Worm (Caenorhabditis elegans) whole organism, L3 larva: Measurements from ENCODE around the gene C50F7.6.

Experiments used
- ZK546.5 ChIP-seq: sonication (generic microtip); optimal IDR thresholded peaks from 2 replicates; lab custom pipeline; 2017; ENCODE audit warnings: missing biosample characterization, missing genetic modification characterization
- aly-2 ChIP-seq: fragments of 150-350 bp; optimal IDR thresholded peaks from 2 replicates; lab custom pipeline; 2014; ENCODE audit warnings: missing biosample characterization, missing genetic modification characterization
- ama-1 ChIP-seq: fragments of 150-350 bp; optimal IDR thresholded peaks from 2 replicates; lab custom pipeline; 2018
- ceh-28 ChIP-seq: fragments of 150-350 bp; optimal IDR thresholded peaks from 2 replicates; lab custom pipeline; 2014; ENCODE audit warnings: missing biosample characterization, missing genetic modification reagents, missing genetic modification characterization
- egl-27 ChIP-seq: sonication (generic microtip); optimal IDR thresholded peaks from 4 replicates; lab custom pipeline; 2017; ENCODE audit warnings: missing biosample characterization, missing genetic modification reagents, missing genetic modification characterization
- egl-5 ChIP-seq: fragments of 150-350 bp; optimal IDR thresholded peaks from 2 replicates; lab custom pipeline; 2017; ENCODE audit warnings: missing biosample characterization, missing genetic modification reagents, missing genetic modification characterization, inconsistent platforms
- elt-2 ChIP-seq: sonication (generic microtip); optimal IDR thresholded peaks from 2 replicates; lab custom pipeline; 2016; ENCODE audit warnings: missing genetic modification reagents, mild to moderate bottlenecking, missing genetic modification characterization, missing compliant biosample characterization
- elt-3 ChIP-seq, 3 experiments: fragments of 150-350 bp in 1 of 3; sonication (generic microtip) in 2 of 3; optimal IDR thresholded peaks; 2 replicates in 2 of 3; 4 replicates in 1 of 3; lab custom pipeline; 2014 to 2017; ENCODE audit warnings: missing biosample characterization in 3 of 3, missing genetic modification characterization in 3 of 3
- fkh-10 ChIP-seq: sonication (generic microtip); optimal IDR thresholded peaks from 2 replicates; lab custom pipeline; 2017; ENCODE audit warnings: missing biosample characterization, missing genetic modification reagents, missing genetic modification characterization
- fos-1 ChIP-seq: fragments of 150-350 bp; optimal IDR thresholded peaks from 2 replicates; lab custom pipeline; 2014; ENCODE audit warnings: missing biosample characterization, missing genetic modification characterization
- hmg-11 ChIP-seq: sonication (generic microtip); optimal IDR thresholded peaks from 2 replicates; lab custom pipeline; 2016; ENCODE audit warnings: missing genetic modification characterization, missing compliant biosample characterization
- jun-1 ChIP-seq: fragments of 150-350 bp; optimal IDR thresholded peaks from 2 replicates; lab custom pipeline; 2014; ENCODE audit warnings: missing biosample characterization, missing genetic modification reagents, missing genetic modification characterization
- lin-15B ChIP-seq: fragments of 150-350 bp; optimal IDR thresholded peaks from 2 replicates; lab custom pipeline; 2014; ENCODE audit warnings: missing biosample characterization, missing genetic modification characterization
- lin-39 ChIP-seq: fragments of 150-350 bp; optimal IDR thresholded peaks from 2 replicates; lab custom pipeline; 2018; ENCODE audit warnings: missing biosample characterization, missing genetic modification reagents, missing genetic modification characterization
- lsy-12 ChIP-seq: sonication (generic microtip); optimal IDR thresholded peaks from 2 replicates; lab custom pipeline; 2016; ENCODE audit warnings: mild to moderate bottlenecking, missing genetic modification characterization, missing compliant biosample characterization
- mdl-1 ChIP-seq: fragments of 150-350 bp; optimal IDR thresholded peaks from 2 replicates; lab custom pipeline; 2014; ENCODE audit warnings: missing biosample characterization, missing genetic modification characterization
- mml-1 ChIP-seq: fragments of 150-350 bp; sonication (generic microtip); optimal IDR thresholded peaks from 3 replicates; lab custom pipeline; 2014; ENCODE audit warnings: missing biosample characterization, missing genetic modification characterization
- nfya-1 ChIP-seq: sonication (generic microtip); optimal IDR thresholded peaks from 2 replicates; lab custom pipeline; 2017; ENCODE audit warnings: missing genetic modification characterization, mild to moderate bottlenecking, missing compliant biosample characterization, antibody characterized with exemption, moderate library complexity; ENCODE audit not compliant: insufficient read depth
- nhr-11 ChIP-seq: fragments of 150-350 bp; optimal IDR thresholded peaks from 2 replicates; lab custom pipeline; 2014; ENCODE audit warnings: missing biosample characterization, missing genetic modification characterization
- nhr-237 ChIP-seq: fragments of 150-350 bp; optimal IDR thresholded peaks from 2 replicates; lab custom pipeline; 2014; ENCODE audit warnings: missing biosample characterization, missing genetic modification characterization
- nhr-25 ChIP-seq: sonication (generic microtip); optimal IDR thresholded peaks from 2 replicates; lab custom pipeline; 2017; ENCODE audit warnings: missing biosample characterization, missing genetic modification characterization
- nhr-28 ChIP-seq: fragments of 150-350 bp; optimal IDR thresholded peaks from 2 replicates; lab custom pipeline; 2014; ENCODE audit warnings: missing biosample characterization, missing genetic modification characterization
- nhr-43 ChIP-seq: sonication (generic microtip); optimal IDR thresholded peaks from 2 replicates; lab custom pipeline; 2016; ENCODE audit warnings: mild to moderate bottlenecking, missing genetic modification characterization, missing compliant biosample characterization; ENCODE audit not compliant: poor library complexity, severe bottlenecking
- nhr-77 ChIP-seq: fragments of 150-350 bp; optimal IDR thresholded peaks from 2 replicates; lab custom pipeline; 2014; ENCODE audit warnings: missing biosample characterization, missing genetic modification characterization
- pqm-1 ChIP-seq: fragments of 150-350 bp; optimal IDR thresholded peaks from 2 replicates; lab custom pipeline; 2017; ENCODE audit warnings: missing biosample characterization, missing genetic modification characterization, inconsistent platforms
- snpc-4 ChIP-seq: fragments of 150-350 bp; optimal IDR thresholded peaks from 2 replicates; lab custom pipeline; 2014; ENCODE audit warnings: missing biosample characterization, missing genetic modification characterization
- unc-39 ChIP-seq: sonication (generic microtip); optimal IDR thresholded peaks from 4 replicates; lab custom pipeline; 2017; ENCODE audit warnings: missing biosample characterization, missing genetic modification characterization
- zag-1 ChIP-seq: fragments of 150-350 bp; optimal IDR thresholded peaks from 2 replicates; lab custom pipeline; 2014; ENCODE audit warnings: missing biosample characterization, missing genetic modification characterization
- ztf-11 ChIP-seq: fragments of 150-350 bp; optimal IDR thresholded peaks from 2 replicates; lab custom pipeline; 2014; ENCODE audit warnings: missing biosample characterization, missing genetic modification characterization

C50F7.6 gene

ce11 chrIV:7728402-7728963 lies 5.5 kb upstream of the C50F7.6 start, which contains the start of gene sucg-1:
Gene sucg-1, plus strand, starts transcription at chrIV:7728913.
- peak; percentile 14 for TF ChIP-seq lin-15B
- TF ChIP-seq pqm-1, result no peak
- TF ChIP-seq nhr-11 (tag; lab: Kevin White, UChicago), result no peak
- no peak for TF ChIP-seq egl-5
- TF ChIP-seq lsy-12 (tag; lab: Kevin White, UChicago), result no peak
- TF ChIP-seq zag-1 (tag; lab: Kevin White, UChicago), result no peak
- no peak for TF ChIP-seq aly-2 (tag; lab: Kevin White, UChicago)
- TF ChIP-seq fos-1 (tag; lab: Kevin White, UChicago), result no peak

ce11 chrIV:7727258-7727657 lies 4.3 kb upstream of the C50F7.6 start:
- TF ChIP-seq snpc-4, result no peak
- no peak for TF ChIP-seq nhr-77 (tag; lab: Kevin White, UChicago)
- no peak for TF ChIP-seq ZK546.5 (tag; lab: Kevin White, UChicago)
- no peak for TF ChIP-seq mdl-1 (tag; lab: Kevin White, UChicago)
- TF ChIP-seq nhr-25 (tag; lab: Kevin White, UChicago), result no peak
- TF ChIP-seq elt-3 (tag; optimal IDR thresholded peaks at IDR 0.05; lab: Kevin White, UChicago), result no peak
- TF ChIP-seq lin-39 (tag; lab: Kevin White, UChicago), result no peak
- TF ChIP-seq, all 47 proteins: peak for 0

DNA sequence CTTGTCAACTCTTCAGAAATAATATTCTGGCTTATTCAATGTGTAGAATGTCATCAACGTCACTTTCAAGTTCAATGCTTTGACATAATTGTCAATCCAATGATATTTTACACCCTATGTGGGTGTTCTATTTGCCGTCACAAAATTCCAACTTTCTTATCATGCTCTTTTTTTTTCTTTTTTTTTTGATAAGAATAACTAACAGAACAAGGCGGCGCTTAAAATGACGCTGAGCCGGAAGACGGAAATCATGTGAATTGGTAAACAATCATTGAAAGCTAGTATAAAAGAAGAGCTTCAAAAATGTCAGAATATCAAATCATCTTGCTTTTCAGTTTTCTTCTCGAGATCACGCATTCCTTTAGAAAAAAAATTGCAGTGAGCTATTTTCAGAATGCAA lies 3.3 kb upstream of the C50F7.6 start, which contains the start of gene C50F7.5:
Gene C50F7.5 (plus strand): TSS at position 395 of the 400 bp plus-strand sequence.
- TF ChIP-seq pqm-1, result peak; percentile 8
- TF ChIP-seq lin-15B, result no peak
- TF ChIP-seq elt-2 (tag; lab: Kevin White, UChicago), result peak; percentile 56

- TF ChIP-seq lin-39 (tag; lab: Kevin White, UChicago) (peak; percentile 73), aly-2 (tag; lab: Kevin White, UChicago) (no peak)
Observed at ce11 chrIV:7724912-7725311, 1.9 kb upstream of the C50F7.6 start.

ce11 chrIV:7723555-7723954 lies 556 bp upstream of the C50F7.6 start:
- no peak for TF ChIP-seq nhr-43 (tag; lab: Kevin White, UChicago)
- no peak for TF ChIP-seq unc-39 (tag; lab: Kevin White, UChicago)
- peak; percentile 76 for TF ChIP-seq egl-5
- TF ChIP-seq nhr-28 (tag; lab: Kevin White, UChicago), result no peak
- TF ChIP-seq fkh-10 (GFP tag; lab: Kevin White, UChicago), result no peak

- TF ChIP-seq nhr-237 (tag; lab: Kevin White, UChicago) (no peak), ama-1 (lab: Kevin White, UChicago) (no peak), egl-27 (tag; lab: Kevin White, UChicago) (no peak)
- TF ChIP-seq, all 47 proteins: peak for 0
Observed at ce11 chrIV:7717916-7718315, 5.1 kb downstream of the C50F7.6 start, which contains the start of gene F33D4.6. Gene F33D4.6, minus strand, starts transcription at chrIV:7718016.

ce11 chrIV:7712252-7712651 lies 10.7 kb downstream of the C50F7.6 start:
- peak; percentile 59 for TF ChIP-seq elt-2 (tag; lab: Kevin White, UChicago)
- TF ChIP-seq aly-2 (tag; lab: Kevin White, UChicago), result no peak
- peak; percentile 41 for TF ChIP-seq pqm-1

ce11 chrIV:7710824-7711223 lies 12.2 kb downstream of the C50F7.6 start, which contains the start of gene nhr-8:
Gene nhr-8, plus strand, starts transcription at chrIV:7710983.
- TF ChIP-seq jun-1 (tag; lab: Kevin White, UChicago), result peak; percentile 75
- no peak for TF ChIP-seq egl-5
- no peak for TF ChIP-seq mdl-1 (tag; lab: Kevin White, UChicago)
- TF ChIP-seq hmg-11 (tag; lab: Kevin White, UChicago), result no peak
- peak; percentile 51 for TF ChIP-seq ceh-28 (tag; lab: Kevin White, UChicago)
- no peak for TF ChIP-seq mml-1 (tag; lab: Kevin White, UChicago)
- TF ChIP-seq fos-1 (tag; lab: Kevin White, UChicago), result peak; percentile 42
- TF ChIP-seq pqm-1, result peak; percentile 98
- no peak for TF ChIP-seq nfya-1 (tag; lab: Kevin White, UChicago)
- TF ChIP-seq elt-2 (tag; lab: Kevin White, UChicago), result peak; percentile 99
- TF ChIP-seq nhr-237 (tag; lab: Kevin White, UChicago), result no peak
- no peak for TF ChIP-seq ama-1 (lab: Kevin White, UChicago)
- no peak for TF ChIP-seq ztf-11 (tag; lab: Kevin White, UChicago)
